Worm (Caenorhabditis elegans): ENCODE results near the gene srp-7.

- no peak for TF ChIP-seq klf-2 (GFP tag; conservative IDR thresholded peaks at IDR 0.05)
- TF ChIP-seq tab-1 (GFP tag; IDR thresholded peaks at IDR 0.05) = no peak
- no peak for TF ChIP-seq cog-1 (tag; optimal IDR thresholded peaks at IDR 0.05)
- no peak for TF ChIP-seq flt-1 (GFP tag; IDR thresholded peaks at IDR 0.05)
Observed at ce11 chrV:8198994-8199393, 20.1 kb downstream of the srp-7 start, which contains the start of gene F20D6.11.
